Fruit fly (Drosophila melanogaster) whole organism, embryonic: ENCODE measurements around the gene CG7912.

ENCODE experiments used
- CG10462 ChIP-seq: fragments of 200-800 bp; sonication (Bioruptor generic); optimal IDR thresholded peaks from 2 replicates; lab custom pipeline; 2016; ENCODE audit warnings: missing biosample characterization, missing genetic modification characterization
- CG11247 ChIP-seq: fragments of 200-800 bp; sonication (Bioruptor generic); IDR thresholded peaks from 2 replicates; pipeline ENCODE4 v1.3.6; 2022; ENCODE audit warnings: missing biosample characterization, missing genetic modification characterization
- CG11696 ChIP-seq: fragments of 200-800 bp; sonication (Bioruptor generic); IDR thresholded peaks from 2 replicates; pipeline ENCODE4 v1.3.6; 2022; ENCODE audit warnings: missing biosample characterization, missing genetic modification characterization
- CG13287 ChIP-seq: fragments of 200-800 bp; sonication (Bioruptor generic); IDR thresholded peaks from 2 replicates; pipeline ENCODE4 v1.3.6; 2022; ENCODE audit warnings: missing biosample characterization, missing genetic modification characterization; ENCODE audit not compliant: partially characterized antibody
- CG14710 ChIP-seq: fragments of 200-800 bp; sonication (Bioruptor generic); optimal IDR thresholded peaks from 3 replicates; lab custom pipeline; 2019; ENCODE audit warnings: missing biosample characterization, mild to moderate bottlenecking, missing genetic modification characterization, moderate library complexity
- CG15479 ChIP-seq: fragments of 200-800 bp; sonication (Bioruptor generic); optimal IDR thresholded peaks from 3 replicates; lab custom pipeline; 2019; ENCODE audit warnings: missing biosample characterization, mild to moderate bottlenecking, missing genetic modification characterization, moderate library complexity
- CG17829 ChIP-seq: fragments of 200-800 bp; optimal IDR thresholded peaks from 2 replicates; lab custom pipeline; 2019; ENCODE audit warnings: missing biosample characterization, mild to moderate bottlenecking, missing genetic modification characterization, moderate library complexity
- CG18262 ChIP-seq: fragments of 200-800 bp; optimal IDR thresholded peaks from 3 replicates; lab custom pipeline; 2019; ENCODE audit warnings: missing biosample characterization, mild to moderate bottlenecking, missing genetic modification characterization, moderate library complexity
- CG1832 ChIP-seq: fragments of 200-800 bp; sonication (Bioruptor generic); optimal IDR thresholded peaks from 2 replicates; lab custom pipeline; 2017; ENCODE audit warnings: missing biosample characterization, mild to moderate bottlenecking, missing genetic modification characterization, inconsistent platforms
- CG33557 ChIP-seq: fragments of 200-800 bp; sonication (Bioruptor generic); optimal IDR thresholded peaks from 2 replicates; lab custom pipeline; 2019; ENCODE audit warnings: missing biosample characterization, mild to moderate bottlenecking, missing genetic modification characterization, moderate library complexity
- CG3838 ChIP-seq: fragments of 200-800 bp; sonication (Bioruptor generic); optimal IDR thresholded peaks from 3 replicates; lab custom pipeline; 2016; ENCODE audit warnings: missing biosample characterization, missing genetic modification characterization
- CG42726 ChIP-seq: fragments of 200-800 bp; sonication (Bioruptor generic); IDR thresholded peaks from 2 replicates; pipeline ENCODE4 v1.3.6; 2022; ENCODE audit warnings: missing biosample characterization, missing genetic modification characterization; ENCODE audit not compliant: partially characterized antibody
- CG4617 ChIP-seq: fragments of 200-800 bp; sonication (Bioruptor generic); optimal IDR thresholded peaks from 3 replicates; lab custom pipeline; 2016; ENCODE audit warnings: missing biosample characterization, missing genetic modification characterization, borderline replicate concordance
- CG5245 ChIP-seq: fragments of 200-800 bp; sonication (Bioruptor generic); optimal IDR thresholded peaks from 3 replicates; lab custom pipeline; 2016; ENCODE audit warnings: missing biosample characterization, missing genetic modification characterization
- CG8478 ChIP-seq: fragments of >200 bp; optimal IDR thresholded peaks from 2 replicates; lab custom pipeline; 2018
- CG9609 ChIP-seq: fragments of 200-800 bp; sonication (Bioruptor generic); optimal IDR thresholded peaks from 3 replicates; lab custom pipeline; 2016; ENCODE audit warnings: missing biosample characterization, missing genetic modification characterization
- CHES-1-like ChIP-seq: fragments of 200-800 bp; sonication (Bioruptor generic); optimal IDR thresholded peaks from 2 replicates; lab custom pipeline; 2016; ENCODE audit warnings: missing biosample characterization, missing genetic modification characterization
- Deaf1 ChIP-seq: fragments of 200-800 bp; optimal IDR thresholded peaks from 3 replicates; lab custom pipeline; 2019; ENCODE audit warnings: missing biosample characterization, mild to moderate bottlenecking, missing genetic modification characterization, moderate library complexity
- Dek ChIP-seq: fragments of 200-800 bp; sonication (Bioruptor generic); optimal IDR thresholded peaks from 3 replicates; lab custom pipeline; 2019; ENCODE audit warnings: missing biosample characterization, mild to moderate bottlenecking, missing genetic modification characterization, moderate library complexity
- Dip2 ChIP-seq: fragments of 200-800 bp; sonication (Bioruptor generic); IDR thresholded peaks from 2 replicates; pipeline ENCODE4 v1.3.6; 2022; ENCODE audit warnings: missing biosample characterization, missing genetic modification characterization
- Fer1 ChIP-seq: fragments of 200-800 bp; sonication (Bioruptor generic); optimal IDR thresholded peaks from 2 replicates; lab custom pipeline; 2017; ENCODE audit warnings: missing biosample characterization, mild to moderate bottlenecking, missing genetic modification characterization
- Gug ChIP-seq: fragments of 200-800 bp; sonication (Bioruptor generic); IDR thresholded peaks from 4 replicates; pipeline ENCODE4 v1.3.6; 2022; ENCODE audit warnings: missing biosample characterization, missing genetic modification characterization
- Hr3 ChIP-seq: fragments of 200-800 bp; sonication (Bioruptor generic); optimal IDR thresholded peaks from 3 replicates; lab custom pipeline; 2016; ENCODE audit warnings: missing biosample characterization, missing genetic modification characterization
- Hsf ChIP-seq: fragments of 200-800 bp; sonication (Bioruptor generic); optimal IDR thresholded peaks from 3 replicates; lab custom pipeline; 2016; ENCODE audit warnings: missing biosample characterization, missing genetic modification characterization
- Kr ChIP-seq: fragments of 200-800 bp; sonication (Bioruptor generic); optimal IDR thresholded peaks from 2 replicates; lab custom pipeline; 2017; ENCODE audit warnings: missing biosample characterization, mild to moderate bottlenecking, missing genetic modification characterization
- Med ChIP-seq: fragments of 200-800 bp; sonication (Bioruptor generic); peaks from one replicate; lab custom pipeline; 2016; ENCODE audit warnings: missing biosample characterization, missing genetic modification characterization, mild to moderate bottlenecking, inconsistent platforms, moderate library complexity
- Poxn ChIP-seq: fragments of 200-800 bp; sonication (Bioruptor generic); IDR thresholded peaks from 2 replicates; pipeline ENCODE4 v1.3.6; 2022; ENCODE audit warnings: missing biosample characterization, missing genetic modification characterization
- Ptx1 ChIP-seq: fragments of 200-800 bp; sonication (Bioruptor generic); IDR thresholded peaks from 2 replicates; pipeline ENCODE4 v1.3.6; 2022; ENCODE audit warnings: missing biosample characterization, missing genetic modification characterization
- Sry-β ChIP-seq: fragments of 200-800 bp; sonication (Bioruptor generic); optimal IDR thresholded peaks from 2 replicates; lab custom pipeline; 2018; ENCODE audit warnings: missing biosample characterization, mild to moderate bottlenecking, missing genetic modification characterization, moderate library complexity
- Ssrp ChIP-seq: fragments of 200-800 bp; sonication (Bioruptor generic); optimal IDR thresholded peaks from 2 replicates; lab custom pipeline; 2018; ENCODE audit warnings: missing biosample characterization, mild to moderate bottlenecking, missing genetic modification characterization, moderate library complexity
- TFAM ChIP-seq: fragments of 200-800 bp; sonication (Bioruptor generic); optimal IDR thresholded peaks from 2 replicates; lab custom pipeline; 2017; ENCODE audit warnings: missing biosample characterization, missing genetic modification characterization, inconsistent platforms
- YL-1 ChIP-seq: fragments of 200-800 bp; sonication (Bioruptor generic); optimal IDR thresholded peaks from 3 replicates; lab custom pipeline; 2017; ENCODE audit warnings: missing biosample characterization, mild to moderate bottlenecking, missing genetic modification characterization
- amos ChIP-seq: fragments of 200-800 bp; sonication (Bioruptor generic); IDR thresholded peaks from 2 replicates; pipeline ENCODE4 v1.3.6; 2022; ENCODE audit warnings: missing biosample characterization, missing genetic modification characterization; ENCODE audit not compliant: partially characterized antibody
- ap ChIP-seq: fragments of 200-800 bp; sonication (Bioruptor generic); IDR thresholded peaks from 2 replicates; pipeline ENCODE4 v1.3.6; 2022; ENCODE audit warnings: missing biosample characterization, missing genetic modification characterization
- ato ChIP-seq: fragments of 200-800 bp; sonication (Bioruptor generic); IDR thresholded peaks from 2 replicates; pipeline ENCODE4 v1.3.6; 2022; ENCODE audit warnings: missing biosample characterization, missing genetic modification characterization; ENCODE audit not compliant: partially characterized antibody
- br ChIP-seq: fragments of >200 bp; optimal IDR thresholded peaks from 2 replicates; lab custom pipeline; 2017
- cad ChIP-seq: fragments of >200 bp; optimal IDR thresholded peaks from 2 replicates; lab custom pipeline; 2017; ENCODE audit warnings: missing biosample characterization, missing genetic modification characterization
- crc ChIP-seq: fragments of 200-800 bp; sonication (Bioruptor generic); optimal IDR thresholded peaks from 2 replicates; lab custom pipeline; 2016; ENCODE audit warnings: missing biosample characterization, missing genetic modification characterization
- eve ChIP-seq, 2 experiments: fragments of >200 bp; optimal IDR thresholded peaks; 2 replicates each; lab custom pipeline; 2017; ENCODE audit warnings: missing biosample characterization in 2 of 2, missing genetic modification characterization in 2 of 2
- h ChIP-seq: fragments of >200 bp; optimal IDR thresholded peaks from 2 replicates; lab custom pipeline; 2017
- insv ChIP-seq, 2 experiments: fragments of 200-800 bp; sonication (Bioruptor generic); optimal IDR thresholded peaks; 3 replicates each; lab custom pipeline; 2016 to 2018; ENCODE audit warnings: missing biosample characterization in 2 of 2, missing genetic modification characterization in 2 of 2
- inv ChIP-seq: fragments of 200-800 bp; sonication (Bioruptor generic); IDR thresholded peaks from 2 replicates; pipeline ENCODE4 v1.3.6; 2022; ENCODE audit warnings: missing biosample characterization, missing genetic modification characterization; ENCODE audit not compliant: partially characterized antibody
- jing ChIP-seq: fragments of 200-800 bp; sonication (Bioruptor generic); optimal IDR thresholded peaks from 2 replicates; lab custom pipeline; 2018; ENCODE audit warnings: missing biosample characterization, mild to moderate bottlenecking, missing genetic modification characterization
- kni ChIP-seq: fragments of 200-800 bp; sonication (Bioruptor generic); optimal IDR thresholded peaks from 3 replicates; lab custom pipeline; 2017; ENCODE audit warnings: mild to moderate bottlenecking, missing biosample characterization, missing genetic modification reagents, missing genetic modification characterization
- lab ChIP-seq: fragments of 200-800 bp; sonication (Bioruptor generic); optimal IDR thresholded peaks from 3 replicates; lab custom pipeline; 2017; ENCODE audit warnings: missing biosample characterization, missing genetic modification characterization, mild to moderate bottlenecking, moderate library complexity, missing genetic modification reagents
- lmd ChIP-seq: fragments of 200-800 bp; sonication (Bioruptor generic); IDR thresholded peaks from 2 replicates; pipeline ENCODE4 v1.3.6; 2022; ENCODE audit warnings: missing biosample characterization, missing genetic modification characterization
- odd ChIP-seq: fragments of 200-800 bp; sonication (Bioruptor generic); optimal IDR thresholded peaks from 2 replicates; lab custom pipeline; 2017; ENCODE audit warnings: missing biosample characterization, mild to moderate bottlenecking, missing genetic modification characterization
- sima ChIP-seq: fragments of 200-800 bp; sonication (Bioruptor generic); optimal IDR thresholded peaks from 2 replicates; lab custom pipeline; 2016; ENCODE audit warnings: missing biosample characterization, missing genetic modification characterization
- tgo ChIP-seq: fragments of 200-800 bp; sonication (Bioruptor generic); IDR thresholded peaks from 3 replicates; pipeline ENCODE4 v1.3.6; 2022; ENCODE audit warnings: missing biosample characterization, missing genetic modification characterization
- wdn ChIP-seq: fragments of 200-800 bp; sonication (Bioruptor generic); IDR thresholded peaks from 2 replicates; pipeline ENCODE4 v1.3.6; 2022; ENCODE audit warnings: missing biosample characterization, missing genetic modification characterization
- zfh2 ChIP-seq: fragments of 200-800 bp; sonication (Bioruptor generic); optimal IDR thresholded peaks from 2 replicates; lab custom pipeline; 2016; ENCODE audit warnings: missing biosample characterization, missing genetic modification characterization

Gene CG7912

DNA sequence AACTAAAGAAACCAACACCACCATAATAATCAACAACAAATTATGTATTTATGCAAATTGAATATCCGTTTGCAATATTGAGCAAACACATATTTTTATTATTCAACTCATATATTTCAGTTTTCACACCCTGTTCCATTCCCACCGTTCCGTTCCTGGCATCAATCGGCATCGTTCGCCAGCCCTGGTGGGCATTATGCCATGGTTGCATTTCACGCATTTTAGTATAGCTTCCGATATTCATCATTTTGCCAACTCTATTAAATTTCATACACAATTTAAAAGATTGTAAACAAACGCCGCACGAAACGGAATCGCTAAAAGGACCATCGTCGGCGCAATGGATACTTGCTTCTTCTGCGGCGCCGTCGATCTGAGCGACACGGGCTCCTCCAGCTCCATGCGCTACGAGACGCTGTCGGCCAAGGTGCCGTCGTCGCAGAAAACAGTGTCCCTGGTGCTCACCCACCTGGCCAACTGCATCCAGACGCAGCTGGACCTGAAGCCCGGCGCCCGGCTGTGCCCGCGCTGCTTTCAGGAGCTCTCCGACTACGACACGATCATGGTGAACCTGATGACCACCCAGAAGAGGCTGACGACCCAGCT, 34.3 kb upstream of the CG7912 start, which contains the start of gene Sry-delta (continued):
- TF ChIP-seq lab (GFP tag; lab: Kevin White, UChicago) (no peak), ap (GFP tag; lab: Robert Waterston, UW) (peak; percentile 46), Fer1 (peak; percentile 76), CG15479 (GFP tag; lab: Kevin White, UChicago) (no peak), CG13287 (GFP tag; lab: Robert Waterston, UW) (peak; percentile 89), Kr (no peak), CG8478 (no peak), CG33557 (GFP tag; lab: Kevin White, UChicago) (peak; percentile 52), CG42726 (GFP tag; lab: Robert Waterston, UW) (peak; percentile 46; the same call in 1 of the 2 replicates), lmd (GFP tag; lab: Robert Waterston, UW) (peak; percentile 62; the same call in 1 of the 2 replicates), CG1832 (GFP tag; lab: Kevin White, UChicago) (no peak), insv (GFP tag; optimal IDR thresholded peaks at IDR 0.05; lab: Kevin White, UChicago) (peak in 1 of 2 experiments; percentile 46), CG11247 (peak; percentile 84), ato (GFP tag; lab: Robert Waterston, UW) (peak; percentile 64; the same call in 1 of the 2 replicates), kni (GFP tag; lab: Kevin White, UChicago) (peak; percentile 17), tgo (GFP tag; lab: Robert Waterston, UW) (peak; percentile 75), CG11696 (GFP tag; lab: Robert Waterston, UW) (no peak), CG5245 (GFP tag; lab: Kevin White, UChicago) (peak; percentile 75), CG10462 (GFP tag; lab: Kevin White, UChicago) (peak; percentile 67), Gug (GFP tag; lab: Robert Waterston, UW) (peak; percentile 87; the same call in 3 of the 4 replicates), eve (GFP tag; optimal IDR thresholded peaks at IDR 0.05; lab: Kevin White, UChicago) (no peak), Deaf1 (tag; lab: Kevin White, UChicago) (no peak), crc (GFP tag; lab: Kevin White, UChicago) (peak; percentile 64), cad (GFP tag; lab: Kevin White, UChicago) (peak; percentile 54), Dip2 (GFP tag; lab: Robert Waterston, UW) (no peak), h (lab: Kevin White, UChicago) (no peak), br (lab: Kevin White, UChicago) (no peak), CG9609 (peak; percentile 85), CG17829 (tag; lab: Kevin White, UChicago) (peak; percentile 84), sima (GFP tag; lab: Kevin White, UChicago) (peak; percentile 85), Poxn (peak; percentile 42; the same call in 1 of the 2 replicates), Dek (tag; lab: Kevin White, UChicago) (peak; percentile 83), Hr3 (peak; percentile 68), inv (GFP tag; lab: Robert Waterston, UW) (peak; percentile 66; the same call in 1 of the 2 replicates), jing (GFP tag; lab: Kevin White, UChicago) (no peak), CHES-1-like (GFP tag; lab: Kevin White, UChicago) (peak; percentile 95), TFAM (GFP tag; lab: Kevin White, UChicago) (peak; percentile 13), Ssrp (tag; lab: Kevin White, UChicago) (peak; percentile 40), Med (GFP tag; lab: Kevin White, UChicago) (peak; percentile 99), CG18262 (tag; lab: Kevin White, UChicago) (peak; percentile 63), CG3838 (GFP tag; lab: Kevin White, UChicago) (peak; percentile 20), Hsf (GFP tag; lab: Kevin White, UChicago) (peak; percentile 87), CG4617 (GFP tag; lab: Kevin White, UChicago) (peak; percentile 98), zfh2 (GFP tag; lab: Kevin White, UChicago) (peak; percentile 95), wdn (GFP tag; lab: Robert Waterston, UW) (peak; percentile 56; the same call in 1 of the 2 replicates), Sry-β (GFP tag; lab: Kevin White, UChicago) (peak; percentile 83), amos (GFP tag; lab: Robert Waterston, UW) (peak; percentile 81), odd (GFP tag; lab: Kevin White, UChicago) (no peak), CG14710 (tag; lab: Kevin White, UChicago) (peak; percentile 88), YL-1 (GFP tag; lab: Kevin White, UChicago) (peak; percentile 98), Ptx1 (GFP tag; lab: Robert Waterston, UW) (peak; percentile 86)
